Fruit fly (Drosophila melanogaster) whole organism, prepupa: ENCODE data around the gene Dlip2.

Experiments
- Blimp-1 ChIP-seq: fragments of 200-800 bp; sonication (Bioruptor generic); optimal IDR thresholded peaks from 3 replicates; lab custom pipeline; 2017; ENCODE audit warnings: missing biosample characterization, missing genetic modification characterization, mild to moderate bottlenecking, moderate library complexity, missing genetic modification reagents
- CG10631 ChIP-seq: fragments of 200-800 bp; sonication (Bioruptor generic); optimal IDR thresholded peaks from 2 replicates; lab custom pipeline; 2016; ENCODE audit warnings: missing biosample characterization, missing genetic modification characterization
- CG10669 ChIP-seq: fragments of 200-800 bp; sonication (Bioruptor generic); optimal IDR thresholded peaks from 3 replicates; lab custom pipeline; 2018; ENCODE audit warnings: missing biosample characterization, mild to moderate bottlenecking, missing genetic modification characterization, moderate library complexity
- CG11762 ChIP-seq: fragments of 200-800 bp; sonication (Bioruptor generic); optimal IDR thresholded peaks from 3 replicates; lab custom pipeline; 2016; ENCODE audit warnings: missing biosample characterization, missing genetic modification characterization; ENCODE audit not compliant: insufficient read depth
- CG1621 ChIP-seq: fragments of 200-800 bp; sonication (Bioruptor generic); optimal IDR thresholded peaks from 3 replicates; lab custom pipeline; 2018; ENCODE audit warnings: missing biosample characterization, mild to moderate bottlenecking, missing genetic modification characterization
- CG16779 ChIP-seq: fragments of 200-800 bp; sonication (Bioruptor generic); optimal IDR thresholded peaks from 3 replicates; lab custom pipeline; 2017; ENCODE audit warnings: missing biosample characterization, mild to moderate bottlenecking, missing genetic modification characterization
- CG31627 ChIP-seq: fragments of 200-800 bp; sonication (Bioruptor generic); optimal IDR thresholded peaks from 3 replicates; lab custom pipeline; 2016; ENCODE audit warnings: missing biosample characterization, missing genetic modification characterization
- CG34406 ChIP-seq: fragments of 200-800 bp; sonication (Bioruptor generic); optimal IDR thresholded peaks from 3 replicates; lab custom pipeline; 2016; ENCODE audit warnings: missing biosample characterization, missing genetic modification characterization
- CG3919 ChIP-seq: fragments of 200-800 bp; sonication (Bioruptor generic); optimal IDR thresholded peaks from 3 replicates; lab custom pipeline; 2016; ENCODE audit warnings: missing biosample characterization, missing genetic modification characterization
- CG6808 ChIP-seq: fragments of 200-800 bp; sonication (Bioruptor generic); optimal IDR thresholded peaks from 3 replicates; lab custom pipeline; 2017; ENCODE audit warnings: missing biosample characterization, missing genetic modification characterization, mild to moderate bottlenecking, moderate library complexity, missing genetic modification reagents
- CG6854 ChIP-seq: fragments of 200-800 bp; sonication (Bioruptor generic); optimal IDR thresholded peaks from 2 replicates; lab custom pipeline; 2017; ENCODE audit warnings: missing biosample characterization, mild to moderate bottlenecking, missing genetic modification characterization
- CG7368 ChIP-seq: fragments of 200-800 bp; sonication (Bioruptor generic); optimal IDR thresholded peaks from 3 replicates; lab custom pipeline; 2016; ENCODE audit warnings: missing biosample characterization, missing genetic modification characterization
- CG8119 ChIP-seq: fragments of 200-800 bp; sonication (Bioruptor generic); IDR thresholded peaks from 3 replicates; pipeline ENCODE4 v1.3.6; 2022; ENCODE audit warnings: missing biosample characterization, missing genetic modification characterization
- CG9139 ChIP-seq: fragments of 200-800 bp; sonication (Bioruptor generic); optimal IDR thresholded peaks from 3 replicates; lab custom pipeline; 2017; ENCODE audit warnings: missing biosample characterization, mild to moderate bottlenecking, missing genetic modification characterization
- Eip78C ChIP-seq: fragments of 200-800 bp; sonication (Bioruptor generic); peaks from one replicate; lab custom pipeline; 2016; ENCODE audit warnings: missing biosample characterization, missing genetic modification characterization
- Eip93F ChIP-seq: fragments of 200-800 bp; sonication (Bioruptor generic); optimal IDR thresholded peaks from 2 replicates; lab custom pipeline; 2016; ENCODE audit warnings: missing biosample characterization, mild to moderate bottlenecking, missing genetic modification characterization
- Ets21C ChIP-seq: fragments of 200-800 bp; sonication (Bioruptor generic); optimal IDR thresholded peaks from 3 replicates; lab custom pipeline; 2016; ENCODE audit warnings: missing biosample characterization, missing genetic modification characterization
- Ets96B ChIP-seq: fragments of 200-800 bp; optimal IDR thresholded peaks from 2 replicates; lab custom pipeline; 2019; ENCODE audit warnings: missing biosample characterization, mild to moderate bottlenecking, missing genetic modification characterization, moderate library complexity
- Hr39 ChIP-seq: fragments of 200-800 bp; sonication (Bioruptor generic); optimal IDR thresholded peaks from 2 replicates; lab custom pipeline; 2016; ENCODE audit warnings: missing biosample characterization, missing genetic modification characterization
- Met ChIP-seq: fragments of 200-800 bp; sonication (Bioruptor generic); optimal IDR thresholded peaks from 3 replicates; lab custom pipeline; 2016; ENCODE audit warnings: missing biosample characterization, missing genetic modification characterization
- OdsH ChIP-seq: fragments of 200-800 bp; sonication (Bioruptor generic); optimal IDR thresholded peaks from 3 replicates; lab custom pipeline; 2016; ENCODE audit warnings: missing biosample characterization, missing genetic modification characterization
- Sox102F ChIP-seq: fragments of 200-800 bp; sonication (Bioruptor generic); optimal IDR thresholded peaks from 2 replicates; lab custom pipeline; 2016; ENCODE audit warnings: missing biosample characterization, mild to moderate bottlenecking, missing genetic modification characterization
- Sox14 ChIP-seq: fragments of 200-800 bp; sonication (Bioruptor generic); optimal IDR thresholded peaks from 3 replicates; lab custom pipeline; 2016; ENCODE audit warnings: missing biosample characterization, missing genetic modification characterization
- Sox15 ChIP-seq: fragments of 200-800 bp; sonication (Bioruptor generic); optimal IDR thresholded peaks from 3 replicates; lab custom pipeline; 2016; ENCODE audit warnings: missing biosample characterization, missing genetic modification characterization
- cyc ChIP-seq: fragments of 200-800 bp; sonication (Bioruptor generic); optimal IDR thresholded peaks from 3 replicates; lab custom pipeline; 2016; ENCODE audit warnings: missing biosample characterization, missing genetic modification characterization
- dac ChIP-seq: fragments of 200-800 bp; sonication (Bioruptor generic); optimal IDR thresholded peaks from 2 replicates; lab custom pipeline; 2017; ENCODE audit warnings: missing biosample characterization, mild to moderate bottlenecking, missing genetic modification characterization
- eg ChIP-seq: fragments of 200-800 bp; sonication (Bioruptor generic); IDR thresholded peaks from 3 replicates; pipeline ENCODE4 v1.3.6; 2022; ENCODE audit warnings: missing biosample characterization, missing genetic modification characterization
- fd59A ChIP-seq: fragments of 200-800 bp; sonication (Bioruptor generic); optimal IDR thresholded peaks from 2 replicates; lab custom pipeline; 2017; ENCODE audit warnings: missing biosample characterization, mild to moderate bottlenecking, missing genetic modification characterization, missing genetic modification reagents
- fd85E ChIP-seq: fragments of 200-800 bp; sonication (Bioruptor generic); optimal IDR thresholded peaks from 3 replicates; lab custom pipeline; 2016; ENCODE audit warnings: missing biosample characterization, missing genetic modification characterization
- fkh ChIP-seq: fragments of 200-800 bp; sonication (Bioruptor generic); optimal IDR thresholded peaks from 3 replicates; lab custom pipeline; 2017; ENCODE audit warnings: missing biosample characterization, mild to moderate bottlenecking, missing genetic modification characterization, moderate library complexity
- net ChIP-seq: fragments of 200-800 bp; sonication (Bioruptor generic); optimal IDR thresholded peaks from 3 replicates; lab custom pipeline; 2016; ENCODE audit warnings: missing biosample characterization, missing genetic modification characterization
- salr ChIP-seq, 2 experiments: fragments of 200-800 bp; sonication (Bioruptor generic); optimal IDR thresholded peaks; 3 replicates each; lab custom pipeline; 2016 to 2018; ENCODE audit warnings: missing biosample characterization in 2 of 2, missing genetic modification characterization in 2 of 2, mild to moderate bottlenecking in 1 of 2
- spab ChIP-seq: fragments of 200-800 bp; sonication (Bioruptor generic); optimal IDR thresholded peaks from 2 replicates; lab custom pipeline; 2017; ENCODE audit warnings: missing biosample characterization, mild to moderate bottlenecking, missing genetic modification characterization, missing genetic modification reagents
- topi ChIP-seq: fragments of 200-800 bp; sonication (Bioruptor generic); optimal IDR thresholded peaks from 3 replicates; lab custom pipeline; 2016; ENCODE audit warnings: missing biosample characterization, missing genetic modification characterization
- vri ChIP-seq: fragments of 200-800 bp; sonication (Bioruptor generic); optimal IDR thresholded peaks from 3 replicates; lab custom pipeline; 2016; ENCODE audit warnings: missing biosample characterization, mild to moderate bottlenecking, missing genetic modification characterization

Gene Dlip2

dm6 chr3R:4687207-4687606 lies 41.8 kb upstream of the Dlip2 start (continued):
- TF ChIP-seq dac (GFP tag; lab: Kevin White, UChicago) (peak; percentile 16), Eip93F (GFP tag; lab: Kevin White, UChicago) (no peak), CG10669 (GFP tag; lab: Kevin White, UChicago) (no peak), CG1621 (tag; lab: Kevin White, UChicago) (no peak), Ets96B (peak; percentile 45), Blimp-1 (GFP tag; lab: Kevin White, UChicago) (no peak), salr (GFP tag; optimal IDR thresholded peaks at IDR 0.05; lab: Kevin White, UChicago) (peak; percentile 22 to 73), Ets21C (GFP tag; lab: Kevin White, UChicago) (no peak), topi (GFP tag; lab: Kevin White, UChicago) (peak; percentile 10), CG6808 (GFP tag; lab: Kevin White, UChicago) (peak; percentile 4), CG16779 (tag; lab: Kevin White, UChicago) (no peak), CG8119 (GFP tag; lab: Robert Waterston, UW) (peak; percentile 69), Sox102F (GFP tag; lab: Kevin White, UChicago) (no peak), Met (GFP tag; lab: Kevin White, UChicago) (peak; percentile 11), CG31627 (GFP tag; lab: Kevin White, UChicago) (peak; percentile 23), CG34406 (GFP tag; lab: Kevin White, UChicago) (no peak), net (GFP tag; lab: Kevin White, UChicago) (peak; percentile 36), CG7368 (GFP tag; lab: Kevin White, UChicago) (peak; percentile 44), Hr39 (GFP tag; lab: Kevin White, UChicago) (peak; percentile 25), fkh (no peak), fd59A (GFP tag; lab: Kevin White, UChicago) (peak; percentile 12), CG10631 (GFP tag; lab: Kevin White, UChicago) (peak; percentile 71), fd85E (GFP tag; lab: Kevin White, UChicago) (no peak)
- TF ChIP-seq, all 60 proteins: peak for 38

DNA sequence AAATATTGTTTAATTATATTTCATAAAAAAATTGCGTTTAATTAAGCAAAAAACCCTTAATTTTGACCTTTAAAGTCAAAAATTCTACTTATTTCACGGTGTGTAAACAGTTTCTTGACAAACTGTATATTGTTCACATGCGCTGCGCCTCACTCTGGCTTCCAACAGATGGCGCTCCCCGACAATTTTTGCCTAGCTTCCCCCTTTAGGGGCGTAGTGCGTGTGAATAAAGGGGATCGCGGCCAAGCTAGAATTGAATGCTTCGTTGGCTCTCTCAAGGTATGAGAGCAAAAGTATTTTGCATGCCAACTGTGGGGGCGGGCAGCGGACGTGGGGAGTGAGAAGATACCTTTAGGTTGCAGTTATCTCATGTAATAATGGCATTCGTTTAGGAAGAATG lies 39.4 kb upstream of the Dlip2 start:
- TF ChIP-seq CG3919 (GFP tag; lab: Kevin White, UChicago) = peak; percentile 19
- TF ChIP-seq eg (GFP tag; lab: Robert Waterston, UW) = 0 out of 3 replicates have a peak, but pooled peaks have one; percentile 27

- TF ChIP-seq Sox15 (GFP tag; lab: Kevin White, UChicago) = no peak
- TF ChIP-seq topi (GFP tag; lab: Kevin White, UChicago) = no peak
- TF ChIP-seq CG9139 (GFP tag; lab: Kevin White, UChicago) = no peak
- TF ChIP-seq salr (GFP tag; optimal IDR thresholded peaks at IDR 0.05; lab: Kevin White, UChicago) = no peak
- no peak for TF ChIP-seq Hr39 (GFP tag; lab: Kevin White, UChicago)
- no peak for TF ChIP-seq cyc
- no peak for TF ChIP-seq CG31627 (GFP tag; lab: Kevin White, UChicago)
- TF ChIP-seq spab = no peak
- no peak for TF ChIP-seq CG11762 (GFP tag; lab: Kevin White, UChicago)
- TF ChIP-seq CG6854 (GFP tag; lab: Kevin White, UChicago) = no peak
- TF ChIP-seq vri (GFP tag; lab: Kevin White, UChicago) = no peak
- no peak for TF ChIP-seq OdsH (GFP tag; lab: Kevin White, UChicago)
- no peak for TF ChIP-seq CG34406 (GFP tag; lab: Kevin White, UChicago)
- no peak for TF ChIP-seq Eip78C (GFP tag; lab: Kevin White, UChicago)
- no peak for TF ChIP-seq Sox14
- TF ChIP-seq net (GFP tag; lab: Kevin White, UChicago) = no peak
These were observed 32.9 kb upstream of the Dlip2 start for dm6 chr3R:4678362-4678761.
